Fruit fly (Drosophila melanogaster) whole organism, embryonic: ENCODE measurements around the gene CG34296.
A peak's percentile ranks its signal among the peaks of the same experiment; 100 is the strongest.

Source experiments
- Atf-2 ChIP-seq: fragments of 200-800 bp; sonication (Bioruptor generic); optimal IDR thresholded peaks from 2 replicates; lab custom pipeline; 2016; ENCODE audit warnings: missing biosample characterization, missing genetic modification characterization
- Awh ChIP-seq: fragments of 200-800 bp; sonication (Bioruptor generic); IDR thresholded peaks from 2 replicates; pipeline ENCODE4, ENCODE4 v1.3.6; 2022; ENCODE audit warnings: missing biosample characterization, missing genetic modification characterization
- CG10147 ChIP-seq: fragments of 200-800 bp; sonication (Bioruptor generic); optimal IDR thresholded peaks from 2 replicates; lab custom pipeline; 2019; ENCODE audit warnings: missing biosample characterization, mild to moderate bottlenecking, missing genetic modification characterization, moderate library complexity
- CG10321 ChIP-seq: fragments of 200-800 bp; sonication (Bioruptor generic); IDR thresholded peaks from 2 replicates; pipeline ENCODE4 v1.3.6; 2022; ENCODE audit warnings: missing biosample characterization, missing genetic modification characterization
- CG10543 ChIP-seq: fragments of 200-800 bp; sonication (Bioruptor generic); optimal IDR thresholded peaks from 3 replicates; lab custom pipeline; 2017; ENCODE audit warnings: missing biosample characterization, mild to moderate bottlenecking, missing genetic modification characterization, moderate library complexity
- CG14667 ChIP-seq: fragments of 200-800 bp; sonication (Bioruptor generic); IDR thresholded peaks from 2 replicates; pipeline ENCODE4 v1.3.6; 2022; ENCODE audit warnings: missing biosample characterization, missing genetic modification characterization
- CG17361 ChIP-seq: fragments of 200-800 bp; sonication (Bioruptor generic); IDR thresholded peaks from 3 replicates; pipeline ENCODE4 v1.3.6; 2022; ENCODE audit warnings: missing biosample characterization, missing genetic modification characterization
- CG18262 ChIP-seq: fragments of 200-800 bp; optimal IDR thresholded peaks from 3 replicates; lab custom pipeline; 2019; ENCODE audit warnings: missing biosample characterization, mild to moderate bottlenecking, missing genetic modification characterization, moderate library complexity
- CG2116 ChIP-seq: fragments of 200-800 bp; sonication (Bioruptor generic); optimal IDR thresholded peaks from 3 replicates; lab custom pipeline; 2018; ENCODE audit warnings: missing biosample characterization, mild to moderate bottlenecking, missing genetic modification characterization
- CG30020 ChIP-seq: fragments of 200-800 bp; optimal IDR thresholded peaks from 2 replicates; lab custom pipeline; 2019; ENCODE audit warnings: missing biosample characterization, mild to moderate bottlenecking, missing genetic modification characterization, moderate library complexity
- CG31224 ChIP-seq: fragments of 200-800 bp; sonication (Bioruptor generic); IDR thresholded peaks from 2 replicates; pipeline ENCODE4 v1.3.6; 2022; ENCODE audit warnings: missing biosample characterization, missing genetic modification characterization
- CG31388 ChIP-seq: fragments of 200-800 bp; sonication (Bioruptor generic); optimal IDR thresholded peaks from 2 replicates; lab custom pipeline; 2016; ENCODE audit warnings: missing biosample characterization, missing genetic modification characterization
- CG31441 ChIP-seq: fragments of 200-800 bp; sonication (Bioruptor generic); IDR thresholded peaks from 2 replicates; pipeline ENCODE4 v1.3.6; 2022; ENCODE audit warnings: missing biosample characterization, missing genetic modification characterization
- CG32767 ChIP-seq: fragments of 200-800 bp; sonication (Bioruptor generic); IDR thresholded peaks from 2 replicates; pipeline ENCODE4 v1.3.6; 2022; ENCODE audit warnings: missing biosample characterization, missing genetic modification characterization
- CG5180 ChIP-seq: fragments of 200-800 bp; sonication (Bioruptor generic); optimal IDR thresholded peaks from 3 replicates; lab custom pipeline; 2017; ENCODE audit warnings: missing biosample characterization, missing genetic modification characterization, mild to moderate bottlenecking, moderate library complexity, missing genetic modification reagents
- CG7357 ChIP-seq: fragments of 200-800 bp; sonication (Bioruptor generic); IDR thresholded peaks from 3 replicates; pipeline ENCODE4 v1.3.6; 2022; ENCODE audit warnings: missing biosample characterization, missing genetic modification characterization
- CG8290 ChIP-seq, 3 experiments: fragments of 200-800 bp; sonication (Bioruptor generic); optimal IDR thresholded peaks; 2 replicates each; lab custom pipeline; 2016 to 2019; ENCODE audit warnings: missing biosample characterization in 3 of 3, missing genetic modification characterization in 3 of 3, mild to moderate bottlenecking in 2 of 3, moderate library complexity in 1 of 3
- CG9215 ChIP-seq: fragments of 200-800 bp; sonication (Bioruptor generic); IDR thresholded peaks from 2 replicates; pipeline ENCODE4 v1.3.6; 2022; ENCODE audit warnings: missing biosample characterization, missing genetic modification characterization
- CHES-1-like ChIP-seq: fragments of 200-800 bp; sonication (Bioruptor generic); optimal IDR thresholded peaks from 2 replicates; lab custom pipeline; 2016; ENCODE audit warnings: missing biosample characterization, missing genetic modification characterization
- D ChIP-seq, 2 experiments: fragments of 200-800 bp in 1 of 2; fragments of >200 bp in 1 of 2; sonication (Bioruptor generic) in 1 of 2; optimal IDR thresholded peaks; 2 replicates in 1 of 2; 3 replicates in 1 of 2; lab custom pipeline; 2017; ENCODE audit warnings: mild to moderate bottlenecking in 1 of 2, missing biosample characterization in 1 of 2, missing genetic modification characterization in 1 of 2, missing genetic modification reagents in 1 of 2
- Dbx ChIP-seq: fragments of 200-800 bp; sonication (Bioruptor generic); IDR thresholded peaks from 3 replicates; pipeline ENCODE4 v1.3.6; 2022; ENCODE audit warnings: missing biosample characterization, missing genetic modification characterization
- Dref ChIP-seq: fragments of 200-800 bp; sonication (Bioruptor generic); IDR thresholded peaks from 2 replicates; pipeline ENCODE4 v1.3.6; 2022; ENCODE audit warnings: missing biosample characterization, missing genetic modification characterization
- Fer3 ChIP-seq: fragments of 200-800 bp; sonication (Bioruptor generic); optimal IDR thresholded peaks from 2 replicates; lab custom pipeline; 2018; ENCODE audit warnings: missing biosample characterization, mild to moderate bottlenecking, missing genetic modification characterization, moderate library complexity
- H2.0 ChIP-seq: fragments of 200-800 bp; sonication (Bioruptor generic); IDR thresholded peaks from 2 replicates; pipeline ENCODE4 v1.3.6; 2022; ENCODE audit warnings: missing biosample characterization, missing genetic modification characterization
- Hr39 ChIP-seq: fragments of >200 bp; optimal IDR thresholded peaks from 2 replicates; lab custom pipeline; 2017
- MBD-R2 ChIP-seq: fragments of 200-800 bp; sonication (Bioruptor generic); IDR thresholded peaks from 2 replicates; pipeline ENCODE4 v1.3.6; 2022; ENCODE audit warnings: missing biosample characterization, missing genetic modification characterization
- Stat92E ChIP-seq, 3 experiments: fragments of >200 bp in 2 of 3; fragments of 200-800 bp in 1 of 3; sonication (Bioruptor generic) in 1 of 3; optimal IDR thresholded peaks; 2 replicates each; lab custom pipeline; 2017 to 2019; ENCODE audit warnings: missing biosample characterization in 3 of 3, missing genetic modification characterization in 3 of 3, mild to moderate bottlenecking in 1 of 3, moderate library complexity in 1 of 3
- Usf ChIP-seq: fragments of 200-800 bp; sonication (Bioruptor generic); optimal IDR thresholded peaks from 2 replicates; lab custom pipeline; 2017; ENCODE audit warnings: missing genotype, missing biosample characterization, missing genetic modification characterization
- Vsx1 ChIP-seq: fragments of 200-800 bp; sonication (Bioruptor generic); optimal IDR thresholded peaks from 2 replicates; lab custom pipeline; 2017; ENCODE audit warnings: missing biosample characterization, mild to moderate bottlenecking, missing genetic modification characterization, missing genetic modification reagents
- Xrp1 ChIP-seq: fragments of 200-800 bp; sonication (Bioruptor generic); IDR thresholded peaks from 2 replicates; pipeline ENCODE4 v1.3.6; 2022; ENCODE audit warnings: missing biosample characterization, missing genetic modification characterization
- az2 ChIP-seq: fragments of 200-800 bp; sonication (Bioruptor generic); optimal IDR thresholded peaks from 3 replicates; lab custom pipeline; 2016; ENCODE audit warnings: missing biosample characterization, missing genetic modification characterization
- bab2 ChIP-seq: fragments of 200-800 bp; sonication (Bioruptor generic); optimal IDR thresholded peaks from 2 replicates; lab custom pipeline; 2016; ENCODE audit warnings: missing biosample characterization, missing genetic modification characterization
- bcd ChIP-seq: fragments of 200-800 bp; sonication (Bioruptor generic); optimal IDR thresholded peaks from 2 replicates; lab custom pipeline; 2017; ENCODE audit warnings: missing biosample characterization, mild to moderate bottlenecking, missing genetic modification characterization
- chm ChIP-seq: fragments of 200-800 bp; sonication (Bioruptor generic); IDR thresholded peaks from 2 replicates; pipeline ENCODE4 v1.3.6; 2022; ENCODE audit warnings: missing biosample characterization, missing genetic modification characterization
- dan ChIP-seq: fragments of 200-800 bp; sonication (Bioruptor generic); IDR thresholded peaks from 2 replicates; pipeline ENCODE4 v1.3.6; 2022; ENCODE audit warnings: missing biosample characterization, missing genetic modification characterization
- en ChIP-seq: fragments of 200-800 bp; sonication (Bioruptor generic); optimal IDR thresholded peaks from 2 replicates; lab custom pipeline; 2016; ENCODE audit warnings: missing biosample characterization, missing genetic modification characterization
- fd3F ChIP-seq: fragments of 200-800 bp; sonication (Bioruptor generic); optimal IDR thresholded peaks from 2 replicates; lab custom pipeline; 2018; ENCODE audit warnings: missing biosample characterization, mild to moderate bottlenecking, missing genetic modification characterization, moderate library complexity
- gce ChIP-seq: fragments of 200-800 bp; sonication (Bioruptor generic); IDR thresholded peaks from 3 replicates; pipeline ENCODE4 v1.3.6; 2022; ENCODE audit warnings: missing biosample characterization, missing genetic modification characterization
- gfzf ChIP-seq: fragments of 200-800 bp; sonication (Bioruptor generic); optimal IDR thresholded peaks from 2 replicates; lab custom pipeline; 2016; ENCODE audit warnings: missing biosample characterization, mild to moderate bottlenecking, missing genetic modification characterization, moderate library complexity
- grau ChIP-seq: fragments of 200-800 bp; optimal IDR thresholded peaks from 3 replicates; lab custom pipeline; 2019; ENCODE audit warnings: missing biosample characterization, mild to moderate bottlenecking, missing genetic modification characterization, moderate library complexity
- grn ChIP-seq: fragments of 200-800 bp; sonication (Bioruptor generic); optimal IDR thresholded peaks from 3 replicates; lab custom pipeline; 2017; ENCODE audit warnings: missing biosample characterization, missing genetic modification characterization
- klu ChIP-seq: fragments of 200-800 bp; sonication (Bioruptor generic); IDR thresholded peaks from 2 replicates; pipeline ENCODE4 v1.3.6; 2022; ENCODE audit warnings: missing biosample characterization, missing genetic modification characterization
- oc ChIP-seq: fragments of 200-800 bp; sonication (Bioruptor generic); optimal IDR thresholded peaks from 2 replicates; lab custom pipeline; 2018; ENCODE audit warnings: missing biosample characterization, mild to moderate bottlenecking, missing genetic modification characterization, moderate library complexity
- pho ChIP-seq: fragments of 200-800 bp; sonication (Bioruptor generic); optimal IDR thresholded peaks from 2 replicates; lab custom pipeline; 2016; ENCODE audit warnings: missing biosample characterization, missing genetic modification characterization
- run ChIP-seq: fragments of 200-800 bp; sonication (Bioruptor generic); optimal IDR thresholded peaks from 3 replicates; lab custom pipeline; 2018; ENCODE audit warnings: missing biosample characterization, mild to moderate bottlenecking, missing genetic modification characterization
- sc ChIP-seq, 3 experiments: fragments of >200 bp in 2 of 3; fragments of 200-800 bp in 1 of 3; sonication (Bioruptor generic) in 1 of 3; optimal IDR thresholded peaks; 2 replicates in 2 of 3; 3 replicates in 1 of 3; lab custom pipeline; 2017; ENCODE audit warnings: mild to moderate bottlenecking in 1 of 3, missing biosample characterization in 1 of 3, missing genetic modification characterization in 1 of 3, missing genetic modification reagents in 1 of 3
- sima ChIP-seq: fragments of 200-800 bp; sonication (Bioruptor generic); optimal IDR thresholded peaks from 2 replicates; lab custom pipeline; 2016; ENCODE audit warnings: missing biosample characterization, missing genetic modification characterization
- slbo ChIP-seq: fragments of 200-800 bp; sonication (Bioruptor generic); IDR thresholded peaks from 2 replicates; pipeline ENCODE4 v1.3.6; 2022; ENCODE audit warnings: missing biosample characterization, missing genetic modification characterization
- tio ChIP-seq: fragments of 200-800 bp; sonication (Bioruptor generic); optimal IDR thresholded peaks from 2 replicates; lab custom pipeline; 2017; ENCODE audit warnings: missing biosample characterization, missing genetic modification characterization, inconsistent platforms
- ttk ChIP-seq: fragments of 200-800 bp; sonication (Bioruptor generic); IDR thresholded peaks from 2 replicates; pipeline ENCODE4 v2.1.2; 2022; ENCODE audit warnings: missing biosample characterization, missing genetic modification characterization

CG34296 gene

DNA sequence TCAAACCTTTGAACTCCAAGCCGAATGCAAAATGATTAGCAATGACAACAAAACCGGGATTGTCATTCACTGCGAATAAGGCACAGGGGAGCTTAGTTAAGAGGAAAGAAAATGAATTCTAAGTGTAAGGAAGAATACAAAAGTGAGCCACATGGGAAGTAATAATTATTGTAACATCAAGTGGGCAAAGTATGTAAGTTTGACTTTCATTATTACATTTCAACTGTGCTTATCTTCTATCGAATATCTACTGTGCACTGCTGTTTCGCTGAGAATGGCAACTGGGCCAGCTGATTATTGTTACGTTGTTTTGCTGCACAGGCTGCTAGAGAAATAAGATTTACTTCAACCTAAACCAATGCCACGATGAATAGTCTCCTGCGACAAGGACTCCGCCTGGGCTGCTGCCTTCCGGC is 14.3 kb downstream of the CG34296 start, which contains the start of the genes CG7601 and CIA30 (continued):
- peak; percentile 40 for TF ChIP-seq gfzf (GFP tag; lab: Kevin White, UChicago)
- peak; percentile 86 for TF ChIP-seq run (tag; lab: Kevin White, UChicago)
- peak; percentile 100 for TF ChIP-seq chm (GFP tag; lab: Robert Waterston, UW)
- peak; percentile 100 for TF ChIP-seq klu (GFP tag; lab: Robert Waterston, UW)
- peak; percentile 96 for TF ChIP-seq CG17361 (GFP tag; lab: Robert Waterston, UW)
- peak; percentile 99 for TF ChIP-seq bcd (GFP tag; lab: Kevin White, UChicago)
- TF ChIP-seq grn (GFP tag; lab: Kevin White, UChicago), result no peak
- TF ChIP-seq CG5180 (GFP tag; lab: Kevin White, UChicago), result peak; percentile 92
- TF ChIP-seq Vsx1 (GFP tag; lab: Kevin White, UChicago), result peak; percentile 92
- TF ChIP-seq oc (tag; lab: Kevin White, UChicago), result peak; percentile 95
- peak; percentile 100 for TF ChIP-seq CG9215 (GFP tag; lab: Robert Waterston, UW)
- TF ChIP-seq gce (GFP tag; lab: Robert Waterston, UW), result peak; percentile 100
- peak; percentile 97 for TF ChIP-seq CG18262 (tag; lab: Kevin White, UChicago)
- TF ChIP-seq Dbx (GFP tag; lab: Robert Waterston, UW), result peak; percentile 100
- peak; percentile 100 for TF ChIP-seq dan (GFP tag; lab: Robert Waterston, UW)
- TF ChIP-seq Fer3 (tag; lab: Kevin White, UChicago), result peak; percentile 99
- peak; percentile 90 for TF ChIP-seq CG10321 (GFP tag; lab: Robert Waterston, UW)
- peak; percentile 93 for TF ChIP-seq Usf (GFP tag; lab: Kevin White, UChicago)
- TF ChIP-seq MBD-R2 (GFP tag; lab: Robert Waterston, UW), result peak; percentile 100
- TF ChIP-seq CG14667 (GFP tag; lab: Robert Waterston, UW), result peak; percentile 100
- TF ChIP-seq bab2 (GFP tag; lab: Kevin White, UChicago), result peak; percentile 99
- TF ChIP-seq H2.0, result peak; percentile 100
- peak; percentile 99 for TF ChIP-seq CG10147 (GFP tag; lab: Kevin White, UChicago)
- peak; percentile 98 for TF ChIP-seq az2 (GFP tag; lab: Kevin White, UChicago)
- peak; percentile 99 for TF ChIP-seq grau (tag; lab: Kevin White, UChicago)
- TF ChIP-seq Hr39 (lab: Kevin White, UChicago), result no peak
- TF ChIP-seq sima (GFP tag; lab: Kevin White, UChicago), result peak; percentile 97
- TF ChIP-seq pho (GFP tag; lab: Kevin White, UChicago), result peak; percentile 98
- no peak for TF ChIP-seq sc (optimal IDR thresholded peaks at IDR 0.05; lab: Kevin White, UChicago)
- TF ChIP-seq sc (GFP tag; optimal IDR thresholded peaks at IDR 0.05; lab: Kevin White, UChicago), result peak; percentile 91
- TF ChIP-seq CG32767 (GFP tag; lab: Robert Waterston, UW), result peak; percentile 99
- peak; percentile 98 for TF ChIP-seq CG31388 (GFP tag; lab: Kevin White, UChicago)
- TF ChIP-seq CG10543 (GFP tag; lab: Kevin White, UChicago), result peak; percentile 98
- TF ChIP-seq Atf-2 (GFP tag; lab: Kevin White, UChicago), result peak; percentile 98
- TF ChIP-seq CG31224 (GFP tag; lab: Robert Waterston, UW), result peak; percentile 99
- TF ChIP-seq en (GFP tag; lab: Kevin White, UChicago), result peak; percentile 98
- TF ChIP-seq slbo (GFP tag; lab: Robert Waterston, UW), result peak; percentile 100
- peak; percentile 96 for TF ChIP-seq tio (GFP tag; lab: Kevin White, UChicago)
- peak; percentile 100 for TF ChIP-seq ttk (GFP tag; lab: Robert Waterston, UW)
- TF ChIP-seq CG8290 (GFP tag; optimal IDR thresholded peaks at IDR 0.05; lab: Kevin White, UChicago), result peak; percentile 99
- TF ChIP-seq CG8290 (tag; optimal IDR thresholded peaks at IDR 0.05; lab: Kevin White, UChicago), result peak in 1 of 2 experiments; percentile 67
- peak; percentile 61 for TF ChIP-seq Dref
- TF ChIP-seq Awh, result peak; percentile 100
- no peak for TF ChIP-seq CG31441 (GFP tag; lab: Robert Waterston, UW)
- peak; percentile 80 for TF ChIP-seq CG2116
- peak; percentile 100 for TF ChIP-seq Xrp1 (GFP tag; lab: Robert Waterston, UW)
- TF ChIP-seq CHES-1-like (GFP tag; lab: Kevin White, UChicago), result peak; percentile 99
- TF ChIP-seq CG7357 (GFP tag; lab: Robert Waterston, UW), result peak; percentile 99
- peak in 1 of 3 experiments; percentile 91 for TF ChIP-seq Stat92E (GFP tag; optimal IDR thresholded peaks at IDR 0.05; lab: Kevin White, UChicago)
- peak; percentile 85 for TF ChIP-seq CG30020 (tag; lab: Kevin White, UChicago)
- peak; percentile 96 for TF ChIP-seq fd3F
- no peak for TF ChIP-seq D (optimal IDR thresholded peaks at IDR 0.05; lab: Kevin White, UChicago)
- peak; percentile 97 for TF ChIP-seq D (GFP tag; optimal IDR thresholded peaks at IDR 0.05; lab: Kevin White, UChicago)
